Worm (Caenorhabditis elegans) whole organism, L4 larva: ENCODE measurements around the gene Y76B12C.6.

Source experiments
- ZK546.5 ChIP-seq, 2 experiments: sonication (generic microtip); optimal IDR thresholded peaks; 2 replicates each; lab custom pipeline; 2017; ENCODE audit warnings: missing biosample characterization in 2 of 2, missing genetic modification characterization in 2 of 2
- ceh-28 ChIP-seq: fragments of 150-350 bp; optimal IDR thresholded peaks from 2 replicates; lab custom pipeline; 2014; ENCODE audit warnings: missing biosample characterization, missing genetic modification reagents, missing genetic modification characterization
- lin-13 ChIP-seq: fragments of 150-350 bp; optimal IDR thresholded peaks from 2 replicates; lab custom pipeline; 2014; ENCODE audit warnings: missing biosample characterization, missing genetic modification reagents, missing genetic modification characterization
- lin-15B ChIP-seq: fragments of 150-350 bp; sonication (generic microtip); optimal IDR thresholded peaks from 3 replicates; lab custom pipeline; 2014; ENCODE audit warnings: missing biosample characterization, missing genetic modification characterization
- lsy-2 ChIP-seq, 2 experiments: fragments of 150-350 bp in 1 of 2; sonication (generic microtip) in 1 of 2; optimal IDR thresholded peaks; 2 replicates each; lab custom pipeline; 2014 to 2017; ENCODE audit warnings: missing biosample characterization in 2 of 2, missing genetic modification characterization in 2 of 2
- mdl-1 ChIP-seq, 2 experiments: fragments of 150-350 bp in 1 of 2; sonication (generic microtip) in 1 of 2; optimal IDR thresholded peaks; 2 replicates each; lab custom pipeline; 2014 to 2017; ENCODE audit warnings: missing biosample characterization in 2 of 2, missing genetic modification characterization in 2 of 2
- nhr-237 ChIP-seq: sonication (generic microtip); optimal IDR thresholded peaks from 2 replicates; lab custom pipeline; 2017; ENCODE audit warnings: missing biosample characterization, missing genetic modification characterization
- skn-1 ChIP-seq: fragments of 150-350 bp; optimal IDR thresholded peaks from 2 replicates; lab custom pipeline; 2014; ENCODE audit warnings: missing biosample characterization, missing genetic modification characterization
- tra-1 ChIP-seq: fragments of 200-800 bp; sonication (Bioruptor generic); IDR thresholded peaks from 2 replicates; pipeline ENCODE4 v1.3.6; 2022; ENCODE audit warnings: missing genetic modification reagents, missing genetic modification characterization, missing compliant biosample characterization
- unc-130 ChIP-seq: sonication (generic microtip); optimal IDR thresholded peaks from 2 replicates; lab custom pipeline; 2016; ENCODE audit warnings: missing genetic modification reagents, missing genetic modification characterization, missing compliant biosample characterization
- unc-39 ChIP-seq: sonication (generic microtip); optimal IDR thresholded peaks from 2 replicates; lab custom pipeline; 2017; ENCODE audit warnings: missing biosample characterization, missing genetic modification characterization
- unc-62 ChIP-seq, 3 experiments: fragments of 150-350 bp in 1 of 3; sonication (generic microtip); optimal IDR thresholded peaks in 2 of 3; peaks in 1 of 3; 1 replicate in 1 of 3; 2 replicates in 2 of 3; lab custom pipeline; 2014 to 2017; ENCODE audit warnings: missing biosample characterization in 3 of 3, missing genetic modification characterization in 3 of 3, missing genetic modification reagents in 3 of 3, missing genotype in 1 of 3
- zag-1 ChIP-seq: fragments of 150-350 bp; optimal IDR thresholded peaks from 2 replicates; lab custom pipeline; 2014; ENCODE audit warnings: missing biosample characterization, missing genetic modification characterization

ce11 chrIV:1947891-1948290 lies 33.3 kb upstream of the Y76B12C.6 start, which contains the start of gene tsen-54:
- TF ChIP-seq unc-62 (GFP tag; optimal IDR thresholded peaks at IDR 0.05 in 1 of 2; lab: Kevin White, UChicago), result no peak
- no peak for TF ChIP-seq unc-62 (tag; optimal IDR thresholded peaks at IDR 0.05; lab: Kevin White, UChicago)
- no peak for TF ChIP-seq ZK546.5 (tag; optimal IDR thresholded peaks at IDR 0.05; lab: Kevin White, UChicago)
- TF ChIP-seq lin-15B (tag; lab: Kevin White, UChicago), result no peak
- no peak for TF ChIP-seq skn-1
- no peak for TF ChIP-seq ceh-28 (tag; lab: Kevin White, UChicago)
- no peak for TF ChIP-seq tra-1
- TF ChIP-seq unc-130 (GFP tag; lab: Kevin White, UChicago), result no peak
- no peak for TF ChIP-seq nhr-237 (tag; lab: Kevin White, UChicago)
- no peak for TF ChIP-seq lsy-2 (tag; optimal IDR thresholded peaks at IDR 0.05; lab: Kevin White, UChicago)
- TF ChIP-seq lin-13 (GFP tag; lab: Kevin White, UChicago), result no peak
- TF ChIP-seq mdl-1 (tag; optimal IDR thresholded peaks at IDR 0.05; lab: Kevin White, UChicago), result no peak
- TF ChIP-seq zag-1 (tag; lab: Kevin White, UChicago), result no peak
- TF ChIP-seq unc-39, result no peak
